Worm (Caenorhabditis elegans): ENCODE measurements around the gene fbxc-15.
"Not testable (repeated sequence)": the region's sequence is repeated elsewhere in the genome, so short reads cannot be mapped to it uniquely, and the experiment has no call there.

The fbxc-15 gene

DNA sequence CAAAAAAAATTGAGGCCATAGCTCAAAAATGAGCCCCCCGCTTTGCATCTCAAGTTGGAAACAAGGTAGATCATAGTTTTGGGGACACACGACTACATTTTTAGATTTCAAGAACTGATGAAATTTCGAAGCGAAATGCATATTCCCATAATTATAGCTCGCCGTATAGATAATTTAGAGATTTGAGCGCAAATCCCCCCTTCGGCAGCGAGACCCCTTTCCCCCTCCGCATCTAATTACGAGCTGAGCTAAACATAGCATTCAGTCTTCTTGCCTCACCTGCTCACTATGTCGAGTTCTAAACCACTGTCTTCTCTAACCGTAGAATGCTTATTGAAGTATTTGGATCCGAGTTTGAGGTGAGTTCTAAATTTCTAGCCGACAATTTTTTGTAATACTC lies at the start of gene fbxc-15, which contains the start of gene fbxc-17:
TSS of gene fbxc-15 (plus strand) at position 289 of the 400 bp plus-strand sequence.
TSS of gene fbxc-17 (minus strand) at position 101 of the 400 bp plus-strand sequence.
- TF ChIP-seq W03F9.2 (tag; optimal IDR thresholded peaks at IDR 0.05) (no peak), dao-5 (tag; optimal IDR thresholded peaks at IDR 0.05) (no peak), him-1 (tag; optimal IDR thresholded peaks at IDR 0.05) (no peak)

ce11 chrII:930871-931270 lies 48.4 kb upstream of the fbxc-15 start, which contains the start of gene fbxc-34:
Gene fbxc-34, plus strand, starts transcription at chrII:931171.
- TF ChIP-seq W03F9.2, him-1, dao-5 (tag; optimal IDR thresholded peaks at IDR 0.05): not testable (repeated sequence)

DNA sequence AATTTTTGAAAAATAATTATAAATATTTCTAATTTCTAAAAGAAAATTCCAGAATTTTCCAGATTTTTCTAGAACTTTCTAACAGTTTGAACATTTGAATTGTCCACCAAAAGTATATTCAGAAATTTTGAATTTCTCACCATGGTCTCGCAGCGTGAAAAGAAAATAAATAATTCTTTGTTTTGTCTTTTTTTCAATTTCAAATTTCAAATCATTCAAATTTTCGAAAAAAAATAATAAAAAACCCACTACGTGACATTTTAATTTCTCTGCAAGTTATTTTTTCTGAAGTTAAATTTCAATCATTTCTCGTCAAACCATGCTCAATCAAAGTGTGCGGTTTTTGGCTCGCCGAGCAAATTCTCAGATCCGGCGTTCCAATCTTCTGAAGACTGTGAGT lies 46.5 kb upstream of the fbxc-15 start, which contains the start of gene acs-15:
TSS of gene acs-15 (plus strand) at position 301 of the 400 bp plus-strand sequence.
- TF ChIP-seq dao-5 (tag; optimal IDR thresholded peaks at IDR 0.05) (no peak), him-1 (tag; optimal IDR thresholded peaks at IDR 0.05) (no peak)

ce11 chrII:937265-937664 lies 42.0 kb upstream of the fbxc-15 start:
- TF ChIP-seq W03F9.2 (tag; optimal IDR thresholded peaks at IDR 0.05) = no peak

DNA sequence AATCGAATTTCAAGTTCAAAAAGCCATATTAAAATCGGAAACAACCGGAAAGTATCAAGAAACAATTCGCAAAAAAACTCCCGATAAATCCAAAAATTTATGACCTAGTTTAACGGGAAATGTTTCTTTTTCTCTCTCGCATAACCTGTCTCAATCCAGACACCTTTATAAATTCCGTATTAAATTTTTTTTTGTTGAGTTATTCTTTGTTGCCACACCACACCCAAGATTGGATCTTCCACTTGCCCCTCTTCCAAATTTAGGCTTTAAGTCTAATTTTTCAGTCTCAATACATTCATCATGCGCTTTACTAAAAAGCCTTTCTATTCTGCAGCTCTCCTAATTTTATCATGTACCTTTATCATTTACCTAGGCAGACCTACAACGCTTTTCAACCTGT lies 40.7 kb upstream of the fbxc-15 start, which contains the start of gene R07C3.3:
TSS of gene R07C3.3 (plus strand) at position 301 of the 400 bp plus-strand sequence.
- no peak for TF ChIP-seq W03F9.2 (tag; optimal IDR thresholded peaks at IDR 0.05)
- no peak for TF ChIP-seq him-1 (tag; optimal IDR thresholded peaks at IDR 0.05)
- TF ChIP-seq dao-5 (tag; optimal IDR thresholded peaks at IDR 0.05) = no peak

ce11 chrII:940779-941178 lies 38.4 kb upstream of the fbxc-15 start, which contains the start of gene fbxc-36:
Gene fbxc-36, plus strand, starts transcription at chrII:940983.
- TF ChIP-seq dao-5 (tag; optimal IDR thresholded peaks at IDR 0.05) (no peak), W03F9.2 (tag; optimal IDR thresholded peaks at IDR 0.05) (no peak), him-1 (tag; optimal IDR thresholded peaks at IDR 0.05) (no peak)

DNA sequence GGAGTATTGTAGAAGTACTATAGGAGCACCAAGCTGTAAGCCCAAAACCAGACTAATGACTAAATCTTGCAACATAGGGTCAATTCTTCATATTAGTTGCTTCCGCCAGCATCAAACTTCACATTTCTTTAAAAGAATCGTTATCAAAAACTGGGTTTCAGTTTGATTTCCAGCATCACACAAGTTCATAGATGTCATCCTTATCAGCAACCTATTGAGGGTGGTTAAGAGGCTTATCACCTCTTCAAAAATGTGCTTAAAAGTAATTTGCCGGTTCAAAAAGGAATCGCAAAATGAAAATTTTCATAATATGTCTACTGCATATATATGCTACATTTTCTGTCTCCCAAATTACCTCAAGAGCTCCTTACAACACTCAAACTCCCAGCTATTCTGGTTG lies 35.5 kb upstream of the fbxc-15 start, which contains the start of gene clec-43:
TSS of gene clec-43 (plus strand) at position 294 of the 400 bp plus-strand sequence.
- TF ChIP-seq him-1 (tag; optimal IDR thresholded peaks at IDR 0.05) (no peak), dao-5 (tag; optimal IDR thresholded peaks at IDR 0.05) (no peak), W03F9.2 (tag; optimal IDR thresholded peaks at IDR 0.05) (no peak)

DNA sequence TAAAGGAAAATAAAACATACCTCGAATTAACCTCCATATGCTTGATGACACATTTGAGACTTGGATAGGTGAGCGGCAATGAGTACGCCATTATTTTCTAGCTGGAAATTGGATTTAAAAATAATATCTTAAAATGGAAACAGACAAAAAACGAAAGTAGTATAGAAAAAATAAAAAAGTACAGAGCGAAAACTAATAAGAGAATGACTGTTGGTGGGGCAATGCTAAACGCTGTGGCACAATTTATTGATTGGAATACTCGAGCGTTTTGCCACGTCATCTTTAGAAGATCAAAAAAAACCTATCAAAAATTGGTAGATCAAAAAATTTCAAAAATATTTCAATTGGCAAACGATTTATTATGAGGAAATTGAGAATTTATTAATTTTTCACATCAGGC lies 31.1 kb upstream of the fbxc-15 start, which contains the start of gene fbxc-32:
TSS of gene fbxc-32 (minus strand) at position 101 of the 400 bp plus-strand sequence.
- no peak for TF ChIP-seq dao-5 (tag; optimal IDR thresholded peaks at IDR 0.05)
- TF ChIP-seq him-1 (tag; optimal IDR thresholded peaks at IDR 0.05) = no peak
- TF ChIP-seq W03F9.2 (tag; optimal IDR thresholded peaks at IDR 0.05) = no peak

ce11 chrII:950374-950773 lies 28.8 kb upstream of the fbxc-15 start:
- TF ChIP-seq him-1 (tag; optimal IDR thresholded peaks at IDR 0.05) (no peak), W03F9.2 (tag; optimal IDR thresholded peaks at IDR 0.05) (no peak), dao-5 (tag; optimal IDR thresholded peaks at IDR 0.05) (no peak)

DNA sequence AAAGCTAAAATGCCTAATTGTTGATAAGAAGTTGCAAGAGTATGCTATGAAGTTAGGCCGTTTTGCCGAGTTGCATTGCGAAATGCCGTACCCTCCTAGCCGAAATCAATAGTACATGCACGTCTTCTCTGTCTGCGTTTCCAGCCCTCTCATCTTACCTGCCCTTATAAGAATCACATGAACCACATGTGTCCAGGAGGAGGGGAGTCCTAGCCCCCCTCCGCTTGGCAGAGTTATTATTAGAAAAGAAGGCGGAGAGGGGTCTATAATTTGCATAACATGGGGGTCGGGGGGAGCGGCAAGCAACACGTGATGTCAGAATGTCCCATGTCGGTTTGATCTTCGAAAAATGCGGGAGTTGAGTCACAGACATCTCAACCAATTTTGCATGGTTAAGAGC lies 26.2 kb upstream of the fbxc-15 start:
- TF ChIP-seq dao-5 (tag; optimal IDR thresholded peaks at IDR 0.05) (no peak), him-1 (tag; optimal IDR thresholded peaks at IDR 0.05) (no peak), W03F9.2 (tag; optimal IDR thresholded peaks at IDR 0.05) (no peak)

ce11 chrII:954626-955025 lies 24.6 kb upstream of the fbxc-15 start, which contains the start of gene fbxc-7:
Gene fbxc-7, plus strand, starts transcription at chrII:954926.
- not testable (repeated sequence) for TF ChIP-seq him-1, W03F9.2, dao-5 (tag; optimal IDR thresholded peaks at IDR 0.05)

ce11 chrII:958618-959017 lies 20.6 kb upstream of the fbxc-15 start, which contains the start of gene sdz-4:
Gene sdz-4, plus strand, starts transcription at chrII:958918.
- no peak for TF ChIP-seq W03F9.2 (tag; optimal IDR thresholded peaks at IDR 0.05)

DNA sequence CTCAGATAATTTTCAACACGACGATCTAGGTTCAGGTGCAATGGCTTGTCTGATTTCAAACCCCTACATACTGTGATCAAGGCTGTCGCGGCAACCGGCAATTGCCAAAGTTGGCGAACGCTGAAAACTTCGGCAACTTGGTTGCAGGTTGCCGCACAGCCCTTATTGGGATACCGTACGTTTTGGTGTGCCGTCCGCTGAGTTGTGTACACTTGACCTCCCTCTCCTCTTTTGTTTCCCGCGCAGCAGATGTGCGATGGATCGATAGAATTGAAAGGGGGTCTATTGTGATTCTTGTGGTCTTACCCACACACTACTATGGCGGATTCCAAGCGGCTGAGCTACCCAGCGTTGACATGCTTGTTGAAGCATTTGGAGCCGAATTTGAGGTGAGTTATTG lies 19.0 kb upstream of the fbxc-15 start, which contains the start of the genes C32B5.18 and C32B5.7:
TSS of gene C32B5.18 (plus strand) at position 301 of the 400 bp plus-strand sequence.
TSS of gene C32B5.7 (plus strand) at position 311 of the 400 bp plus-strand sequence.
- TF ChIP-seq dao-5 (tag; optimal IDR thresholded peaks at IDR 0.05) (no peak), him-1 (tag; optimal IDR thresholded peaks at IDR 0.05) (no peak), W03F9.2 (tag; optimal IDR thresholded peaks at IDR 0.05) (no peak)

DNA sequence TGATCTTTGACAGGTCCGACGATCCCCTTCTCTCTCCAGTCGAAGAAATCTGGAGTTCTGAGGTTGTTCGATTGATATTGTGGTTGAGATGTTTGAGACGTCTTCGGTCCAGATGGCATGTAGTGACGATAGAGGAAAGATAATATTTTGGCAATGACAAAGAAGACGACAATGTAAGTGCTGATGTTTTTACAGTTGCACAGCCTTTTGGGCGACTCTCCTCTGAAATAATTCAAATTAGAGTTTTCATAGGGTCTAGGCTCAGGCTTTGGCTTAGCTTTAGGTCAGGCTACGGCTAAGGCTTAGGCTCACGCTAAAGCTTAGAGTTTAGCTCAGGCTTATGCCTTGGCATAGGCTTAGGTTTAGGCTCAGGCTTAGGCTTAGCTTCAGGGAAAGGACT lies 17.3 kb upstream of the fbxc-15 start, which contains the start of gene C32B5.13:
TSS of gene C32B5.13 (minus strand) at position 101 of the 400 bp plus-strand sequence.
- TF ChIP-seq him-1 (tag; optimal IDR thresholded peaks at IDR 0.05) = no peak
- no peak for TF ChIP-seq W03F9.2 (tag; optimal IDR thresholded peaks at IDR 0.05)
- no peak for TF ChIP-seq dao-5 (tag; optimal IDR thresholded peaks at IDR 0.05)

- TF ChIP-seq dao-5, him-1, W03F9.2 (tag; optimal IDR thresholded peaks at IDR 0.05): not testable (repeated sequence)
Observed at ce11 chrII:966962-967361, 12.3 kb upstream of the fbxc-15 start, which contains the start of gene fbxc-18. Gene fbxc-18, minus strand, starts transcription at chrII:967062.

Data from whole organism, L4/young adult.